Worm (Caenorhabditis elegans) whole organism, mixed stage, embryonic: ENCODE data around the gene nrde-2.
A peak's percentile ranks its signal among the peaks of the same experiment; 100 is the strongest.

Experiments used
- M03D4.4 ChIP-seq: sonication (generic microtip); optimal IDR thresholded peaks from 2 replicates; lab custom pipeline; 2017; ENCODE audit warnings: mild to moderate bottlenecking, missing genetic modification characterization, missing compliant biosample characterization
- bed-3 ChIP-seq: fragments of 200-800 bp; sonication (Bioruptor generic); optimal IDR thresholded peaks from 3 replicates; lab custom pipeline; 2018; ENCODE audit warnings: mild to moderate bottlenecking, missing genetic modification characterization, moderate library complexity, missing compliant biosample characterization
- blmp-1 ChIP-seq: fragments of 150-350 bp; optimal IDR thresholded peaks from 2 replicates; lab custom pipeline; 2014; ENCODE audit warnings: missing biosample characterization, missing genetic modification characterization
- ceh-43 ChIP-seq: fragments of 200-800 bp; sonication (Bioruptor generic); optimal IDR thresholded peaks from 2 replicates; lab custom pipeline; 2018; ENCODE audit warnings: mild to moderate bottlenecking, missing genetic modification characterization, moderate library complexity, missing compliant biosample characterization
- ceh-83 ChIP-seq: fragments of 200-800 bp; sonication (Bioruptor generic); optimal IDR thresholded peaks from 2 replicates; lab custom pipeline; 2018; ENCODE audit warnings: mild to moderate bottlenecking, missing genetic modification characterization, missing compliant biosample characterization
- ces-1 ChIP-seq: fragments of 150-350 bp; optimal IDR thresholded peaks from 2 replicates; lab custom pipeline; 2014; ENCODE audit warnings: missing biosample characterization, missing genetic modification reagents, missing genetic modification characterization
- cnd-1 ChIP-seq: fragments of 200-800 bp; sonication (Bioruptor generic); optimal IDR thresholded peaks from 2 replicates; lab custom pipeline; 2018; ENCODE audit warnings: mild to moderate bottlenecking, missing genetic modification characterization, missing compliant biosample characterization
- drap-1 ChIP-seq: fragments of 200-800 bp; sonication (Bioruptor generic); optimal IDR thresholded peaks from 3 replicates; lab custom pipeline; 2018; ENCODE audit warnings: mild to moderate bottlenecking, missing genetic modification characterization, missing compliant biosample characterization
- elt-1 ChIP-seq: sonication (generic microtip); optimal IDR thresholded peaks from 2 replicates; lab custom pipeline; 2017; ENCODE audit warnings: missing genetic modification characterization, mild to moderate bottlenecking, missing compliant biosample characterization, antibody characterized with exemption, moderate library complexity, borderline replicate concordance; ENCODE audit not compliant: insufficient read depth
- elt-3 ChIP-seq: fragments of 150-350 bp; optimal IDR thresholded peaks from 2 replicates; lab custom pipeline; 2014; ENCODE audit warnings: missing biosample characterization, missing genetic modification characterization
- flh-1 ChIP-seq: fragments of 200-800 bp; sonication (Bioruptor generic); optimal IDR thresholded peaks from 2 replicates; lab custom pipeline; 2018; ENCODE audit warnings: mild to moderate bottlenecking, missing genetic modification characterization, moderate library complexity, missing compliant biosample characterization
- ham-2 ChIP-seq: fragments of 200-800 bp; sonication (Bioruptor generic); optimal IDR thresholded peaks from 2 replicates; lab custom pipeline; 2018; ENCODE audit warnings: mild to moderate bottlenecking, missing genetic modification characterization, missing compliant biosample characterization
- hlh-1 ChIP-seq: fragments of 150-350 bp; optimal IDR thresholded peaks from 2 replicates; lab custom pipeline; 2014; ENCODE audit warnings: missing biosample characterization, missing genetic modification reagents, missing genetic modification characterization
- lin-13 ChIP-seq: fragments of 150-350 bp; optimal IDR thresholded peaks from 2 replicates; lab custom pipeline; 2014; ENCODE audit warnings: missing biosample characterization, missing genetic modification characterization
- lin-32 ChIP-seq: fragments of 200-800 bp; sonication (Bioruptor generic); optimal IDR thresholded peaks from 2 replicates; lab custom pipeline; 2018; ENCODE audit warnings: mild to moderate bottlenecking, missing genetic modification characterization, missing compliant biosample characterization
- lsy-2 ChIP-seq: fragments of 150-350 bp; optimal IDR thresholded peaks from 2 replicates; lab custom pipeline; 2014; ENCODE audit warnings: missing biosample characterization, missing genetic modification characterization
- mab-5 ChIP-seq: fragments of 150-350 bp; optimal IDR thresholded peaks from 2 replicates; lab custom pipeline; 2014; ENCODE audit warnings: missing biosample characterization, missing genetic modification characterization
- mep-1 ChIP-seq: fragments of 150-350 bp; optimal IDR thresholded peaks from 2 replicates; lab custom pipeline; 2017; ENCODE audit warnings: missing biosample characterization, missing genetic modification reagents, missing genetic modification characterization, inconsistent platforms
- mls-2 ChIP-seq: sonication (generic microtip); optimal IDR thresholded peaks from 2 replicates; lab custom pipeline; 2016; ENCODE audit warnings: mild to moderate bottlenecking, missing genetic modification characterization, moderate library complexity, missing compliant biosample characterization
- nhr-12 ChIP-seq: fragments of 150-350 bp; optimal IDR thresholded peaks from 2 replicates; lab custom pipeline; 2014; ENCODE audit warnings: missing biosample characterization, missing genetic modification characterization
- nhr-2 ChIP-seq: fragments of 150-350 bp; optimal IDR thresholded peaks from 2 replicates; lab custom pipeline; 2014; ENCODE audit warnings: missing biosample characterization, missing genetic modification characterization
- nhr-28 ChIP-seq: fragments of 150-350 bp; optimal IDR thresholded peaks from 2 replicates; lab custom pipeline; 2014; ENCODE audit warnings: missing biosample characterization, missing genetic modification characterization
- nhr-76 ChIP-seq: sonication (generic microtip); optimal IDR thresholded peaks from 2 replicates; lab custom pipeline; 2017; ENCODE audit warnings: missing biosample characterization, missing genetic modification characterization
- snpc-4 ChIP-seq: fragments of 150-350 bp; optimal IDR thresholded peaks from 2 replicates; lab custom pipeline; 2014; ENCODE audit warnings: missing biosample characterization, missing genetic modification characterization
- sptf-1 ChIP-seq: sonication (generic microtip); optimal IDR thresholded peaks from 2 replicates; lab custom pipeline; 2017; ENCODE audit warnings: mild to moderate bottlenecking, missing genetic modification characterization, moderate library complexity, missing compliant biosample characterization
- tbx-8 ChIP-seq: fragments of 200-800 bp; sonication (Bioruptor generic); optimal IDR thresholded peaks from 2 replicates; lab custom pipeline; 2018; ENCODE audit warnings: mild to moderate bottlenecking, missing genetic modification characterization, moderate library complexity, missing compliant biosample characterization
- unc-120 ChIP-seq: sonication (generic microtip); optimal IDR thresholded peaks from 2 replicates; lab custom pipeline; 2017; ENCODE audit warnings: missing genetic modification characterization, missing compliant biosample characterization; ENCODE audit not compliant: poor library complexity, severe bottlenecking
- unc-39 ChIP-seq: fragments of 150-350 bp; optimal IDR thresholded peaks from 2 replicates; lab custom pipeline; 2014; ENCODE audit warnings: missing biosample characterization, missing genetic modification characterization
- unc-62 ChIP-seq: fragments of 150-350 bp; optimal IDR thresholded peaks from 2 replicates; lab custom pipeline; 2014; ENCODE audit warnings: missing biosample characterization, missing genetic modification reagents, missing genetic modification characterization
- ztf-11 ChIP-seq: fragments of 150-350 bp; optimal IDR thresholded peaks from 2 replicates; lab custom pipeline; 2014; ENCODE audit warnings: missing biosample characterization, missing genetic modification characterization

The nrde-2 gene

DNA sequence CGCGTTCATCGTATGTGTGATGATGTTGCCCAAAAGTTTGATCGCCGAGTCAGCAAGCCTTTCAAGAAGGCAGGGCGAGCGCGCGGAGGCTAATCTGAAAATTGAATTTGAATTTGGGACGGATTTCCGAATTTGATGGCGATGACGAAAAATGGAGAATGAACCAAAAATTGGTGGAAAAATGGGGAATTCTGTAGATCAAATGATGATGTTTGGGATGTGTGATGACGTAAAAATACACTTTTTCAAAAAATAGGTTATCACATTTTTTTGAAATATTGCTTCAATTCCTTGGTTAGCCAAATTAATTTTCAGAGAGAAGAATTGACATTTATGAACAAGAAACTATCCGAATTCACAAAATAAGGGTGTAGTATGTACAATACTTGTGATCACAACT is 32.1 kb upstream of the nrde-2 start, which contains the start of gene ZK971.1:
TSS of gene ZK971.1 (minus strand) at position 101 of the 400 bp plus-strand sequence.
- TF ChIP-seq ces-1 (GFP tag; lab: Kevin White, UChicago) (peak; percentile 29), unc-120 (tag; lab: Kevin White, UChicago) (no peak), nhr-76 (tag; lab: Kevin White, UChicago) (no peak)

- peak; percentile 53 for TF ChIP-seq ces-1 (GFP tag; lab: Kevin White, UChicago)
- TF ChIP-seq M03D4.4 (tag; lab: Kevin White, UChicago), result no peak
Measured at ce11 chrII:10271093-10271492, 23.7 kb upstream of the nrde-2 start, which contains the start of gene F54B3.4. TSS of gene F54B3.4 (minus strand) at chrII:10271193.

DNA sequence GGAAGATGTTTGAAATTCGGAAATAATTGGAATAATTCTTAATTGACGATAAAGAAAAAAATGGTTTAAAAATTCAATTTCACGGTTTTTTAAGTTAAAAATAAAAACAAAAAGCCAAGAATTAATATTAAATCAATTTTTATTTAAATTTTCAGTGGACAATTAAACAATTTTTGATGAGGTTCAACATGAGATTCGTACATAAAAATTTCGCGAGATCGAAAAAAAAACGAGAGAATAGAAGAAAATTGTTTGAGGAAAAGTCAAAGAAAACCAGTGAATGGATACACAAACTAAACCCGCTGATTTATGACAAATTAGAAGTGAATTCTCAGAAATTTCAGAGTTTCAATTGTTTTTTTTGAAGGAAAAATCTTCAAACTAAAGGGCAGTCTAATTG is 22.6 kb upstream of the nrde-2 start, which contains the start of gene F54B3.2:
TSS of gene F54B3.2 (minus strand) at position 101 of the 400 bp plus-strand sequence.
- TF ChIP-seq cnd-1, result no peak
- no peak for TF ChIP-seq mep-1 (tag; lab: Kevin White, UChicago)
- TF ChIP-seq lin-13 (tag; lab: Kevin White, UChicago), result no peak
- no peak for TF ChIP-seq nhr-2 (tag; lab: Kevin White, UChicago)
- TF ChIP-seq ces-1 (GFP tag; lab: Kevin White, UChicago), result no peak
- TF ChIP-seq unc-120 (tag; lab: Kevin White, UChicago), result no peak
- no peak for TF ChIP-seq nhr-28 (tag; lab: Kevin White, UChicago)
- TF ChIP-seq flh-1, result no peak
- no peak for TF ChIP-seq lsy-2
- TF ChIP-seq nhr-12 (tag; lab: Kevin White, UChicago), result no peak
- no peak for TF ChIP-seq unc-62
- no peak for TF ChIP-seq ceh-43 (GFP tag; lab: Kevin White, UChicago)
- no peak for TF ChIP-seq ham-2 (GFP tag; lab: Kevin White, UChicago)
- TF ChIP-seq lin-32 (GFP tag; lab: Kevin White, UChicago), result no peak
- no peak for TF ChIP-seq ztf-11 (tag; lab: Kevin White, UChicago)

ce11 chrII:10261261-10261660 is 13.8 kb upstream of the nrde-2 start:
- TF ChIP-seq unc-120 (tag; lab: Kevin White, UChicago) (no peak), mls-2 (no peak)

ce11 chrII:10252048-10252447 is 4.6 kb upstream of the nrde-2 start:
- TF ChIP-seq lsy-2 (no peak), cnd-1 (no peak), bed-3 (GFP tag; lab: Kevin White, UChicago) (no peak), elt-3 (no peak), mep-1 (tag; lab: Kevin White, UChicago) (no peak), lin-32 (GFP tag; lab: Kevin White, UChicago) (no peak), nhr-28 (tag; lab: Kevin White, UChicago) (no peak), mab-5 (tag; lab: Kevin White, UChicago) (no peak), sptf-1 (no peak), mls-2 (no peak), tbx-8 (GFP tag; lab: Kevin White, UChicago) (no peak), nhr-2 (tag; lab: Kevin White, UChicago) (no peak), snpc-4 (tag; lab: Kevin White, UChicago) (no peak), drap-1 (GFP tag; lab: Kevin White, UChicago) (no peak), elt-1 (tag; lab: Kevin White, UChicago) (no peak), blmp-1 (tag; lab: Kevin White, UChicago) (no peak), nhr-12 (tag; lab: Kevin White, UChicago) (no peak), ham-2 (GFP tag; lab: Kevin White, UChicago) (no peak), ceh-83 (GFP tag; lab: Kevin White, UChicago) (no peak)

- TF ChIP-seq ces-1 (GFP tag; lab: Kevin White, UChicago) (no peak), nhr-2 (tag; lab: Kevin White, UChicago) (no peak), elt-3 (no peak), cnd-1 (no peak), unc-39 (tag; lab: Kevin White, UChicago) (no peak), snpc-4 (tag; lab: Kevin White, UChicago) (no peak), mls-2 (no peak), hlh-1 (tag; lab: Kevin White, UChicago) (no peak), ceh-43 (GFP tag; lab: Kevin White, UChicago) (no peak), drap-1 (GFP tag; lab: Kevin White, UChicago) (no peak)
Measured at ce11 chrII:10250966-10251365, 3.5 kb upstream of the nrde-2 start, which contains the start of gene F54B3.1. TSS of gene F54B3.1 (plus strand) at chrII:10251266.
